Worm (Caenorhabditis elegans) whole organism, L1 larva: Measurements from ENCODE around the gene F35E8.2.
"Not testable (repeated sequence)": the region's sequence is repeated elsewhere in the genome, so short reads cannot be mapped to it uniquely, and the experiment has no call there.

Source experiments
- C04F5.9 ChIP-seq: sonication (generic microtip); optimal IDR thresholded peaks from 2 replicates; lab custom pipeline; 2016; ENCODE audit warnings: missing genetic modification characterization, missing compliant biosample characterization
- aha-1 ChIP-seq: fragments of 150-350 bp; optimal IDR thresholded peaks from 2 replicates; lab custom pipeline; 2014; ENCODE audit warnings: missing biosample characterization, missing genetic modification characterization
- ama-1 ChIP-seq: fragments of 150-350 bp; optimal IDR thresholded peaks from 2 replicates; lab custom pipeline; 2014
- blmp-1 ChIP-seq: fragments of 150-350 bp; optimal IDR thresholded peaks from 2 replicates; lab custom pipeline; 2014; ENCODE audit warnings: missing biosample characterization, missing genetic modification characterization
- ceh-63 ChIP-seq: fragments of 200-800 bp; sonication (Bioruptor generic); optimal IDR thresholded peaks from 2 replicates; lab custom pipeline; 2018; ENCODE audit warnings: mild to moderate bottlenecking, missing genetic modification characterization, missing compliant biosample characterization
- ceh-8 ChIP-seq: fragments of 200-800 bp; sonication (Bioruptor generic); optimal IDR thresholded peaks from 2 replicates; lab custom pipeline; 2018; ENCODE audit warnings: mild to moderate bottlenecking, missing genetic modification characterization, moderate library complexity, missing compliant biosample characterization
- ceh-82 ChIP-seq, 3 experiments: fragments of 150-350 bp in 1 of 3; sonication (generic microtip) in 2 of 3; optimal IDR thresholded peaks; 2 replicates each; lab custom pipeline; 2014 to 2017; ENCODE audit warnings: missing biosample characterization in 3 of 3, missing genetic modification characterization in 3 of 3
- ceh-88 ChIP-seq: fragments of 200-800 bp; sonication (Bioruptor generic); IDR thresholded peaks from 2 replicates; pipeline ENCODE4 v1.3.6; 2022; ENCODE audit warnings: missing genetic modification characterization, missing compliant biosample characterization
- dpl-1 ChIP-seq, 3 experiments: fragments of 150-350 bp in 2 of 3; sonication (generic microtip) in 1 of 3; optimal IDR thresholded peaks; 2 replicates each; lab custom pipeline; 2014 to 2017; ENCODE audit warnings: missing biosample characterization in 3 of 3, missing genetic modification characterization in 3 of 3, missing genetic modification reagents in 3 of 3
- dsc-1 ChIP-seq: sonication (generic microtip); optimal IDR thresholded peaks from 2 replicates; lab custom pipeline; 2016; ENCODE audit warnings: mild to moderate bottlenecking, missing genetic modification characterization, missing compliant biosample characterization
- egl-13 ChIP-seq: sonication (generic microtip); optimal IDR thresholded peaks from 2 replicates; lab custom pipeline; 2016; ENCODE audit warnings: missing genotype, missing genetic modification reagents, missing genetic modification characterization, missing compliant biosample characterization
- egl-27 ChIP-seq, 2 experiments: fragments of 150-350 bp in 1 of 2; sonication (generic microtip); optimal IDR thresholded peaks; 3 replicates each; lab custom pipeline; 2017 to 2018; ENCODE audit warnings: missing biosample characterization in 2 of 2, missing genetic modification characterization in 2 of 2, missing genetic modification reagents in 2 of 2
- ets-5 ChIP-seq: fragments of 200-800 bp; sonication (Bioruptor generic); IDR thresholded peaks from 2 replicates; pipeline ENCODE4 v1.3.6; 2022; ENCODE audit warnings: missing genetic modification characterization, missing compliant biosample characterization
- fkh-4 ChIP-seq: sonication (generic microtip); optimal IDR thresholded peaks from 2 replicates; lab custom pipeline; 2016; ENCODE audit warnings: missing compliant biosample characterization, missing genetic modification characterization, borderline replicate concordance
- fos-1 ChIP-seq: fragments of 150-350 bp; optimal IDR thresholded peaks from 2 replicates; lab custom pipeline; 2014; ENCODE audit warnings: missing biosample characterization, missing genetic modification characterization
- hlh-17 ChIP-seq: fragments of 200-800 bp; sonication (Bioruptor generic); optimal IDR thresholded peaks from 2 replicates; lab custom pipeline; 2018; ENCODE audit warnings: missing genetic modification characterization, mild to moderate bottlenecking, missing compliant biosample characterization, moderate library complexity, borderline replicate concordance
- hpl-2 ChIP-seq: fragments of 150-350 bp; optimal IDR thresholded peaks from 2 replicates; lab custom pipeline; 2014; ENCODE audit warnings: missing biosample characterization, missing genetic modification reagents, missing genetic modification characterization
- jun-1 ChIP-seq: fragments of 150-350 bp; optimal IDR thresholded peaks from 2 replicates; lab custom pipeline; 2014; ENCODE audit warnings: missing biosample characterization, missing genetic modification reagents, missing genetic modification characterization
- lir-3 ChIP-seq: sonication (generic microtip); optimal IDR thresholded peaks from 2 replicates; lab custom pipeline; 2016; ENCODE audit warnings: mild to moderate bottlenecking, missing genetic modification characterization, moderate library complexity, missing compliant biosample characterization; ENCODE audit not compliant: poor library complexity
- mab-9 ChIP-seq: fragments of 200-800 bp; sonication (Bioruptor generic); IDR thresholded peaks from 2 replicates; pipeline ENCODE4 v1.3.6; 2022; ENCODE audit warnings: missing genetic modification reagents, missing genetic modification characterization, missing compliant biosample characterization
- nhr-76 ChIP-seq: sonication (generic microtip); optimal IDR thresholded peaks from 2 replicates; lab custom pipeline; 2017; ENCODE audit warnings: missing biosample characterization, missing genetic modification characterization
- nhr-84 ChIP-seq: sonication (generic microtip); optimal IDR thresholded peaks from 2 replicates; lab custom pipeline; 2017; ENCODE audit warnings: missing biosample characterization, missing genetic modification characterization
- nhr-85 ChIP-seq: sonication (generic microtip); peaks from one replicate; lab custom pipeline; 2016; ENCODE audit warnings: missing genetic modification characterization, inconsistent platforms, missing compliant biosample characterization
- nhr-90 ChIP-seq: sonication (generic microtip); optimal IDR thresholded peaks from 2 replicates; lab custom pipeline; 2016; ENCODE audit warnings: mild to moderate bottlenecking, missing genetic modification characterization, missing compliant biosample characterization; ENCODE audit not compliant: poor library complexity
- pag-3 ChIP-seq: sonication (generic microtip); optimal IDR thresholded peaks from 2 replicates; lab custom pipeline; 2017; ENCODE audit warnings: missing genetic modification characterization, mild to moderate bottlenecking, missing compliant biosample characterization, antibody characterized with exemption, borderline replicate concordance; ENCODE audit not compliant: insufficient read depth
- rnt-1 ChIP-seq: sonication (generic microtip); optimal IDR thresholded peaks from 2 replicates; lab custom pipeline; 2016; ENCODE audit warnings: mild to moderate bottlenecking, missing genetic modification characterization, moderate library complexity, missing compliant biosample characterization
- snpc-4 ChIP-seq: fragments of 150-350 bp; optimal IDR thresholded peaks from 2 replicates; lab custom pipeline; 2014; ENCODE audit warnings: missing biosample characterization, missing genetic modification characterization
- sox-4 ChIP-seq: sonication (generic microtip); optimal IDR thresholded peaks from 2 replicates; lab custom pipeline; 2016; ENCODE audit warnings: missing genetic modification characterization, missing compliant biosample characterization
- swsn-7 ChIP-seq: sonication (generic microtip); optimal IDR thresholded peaks from 2 replicates; lab custom pipeline; 2016; ENCODE audit warnings: missing genetic modification characterization, missing compliant biosample characterization
- unc-130 ChIP-seq: fragments of 150-350 bp; optimal IDR thresholded peaks from 2 replicates; lab custom pipeline; 2017; ENCODE audit warnings: missing biosample characterization, missing genetic modification characterization, inconsistent platforms
- unc-30 ChIP-seq: sonication (generic microtip); optimal IDR thresholded peaks from 2 replicates; lab custom pipeline; 2017; ENCODE audit warnings: missing biosample characterization, missing genetic modification characterization
- unc-62 ChIP-seq: fragments of 150-350 bp; optimal IDR thresholded peaks from 2 replicates; lab custom pipeline; 2014; ENCODE audit warnings: missing biosample characterization, missing genetic modification reagents, missing genetic modification characterization
- unc-86 ChIP-seq: sonication (generic microtip); optimal IDR thresholded peaks from 2 replicates; lab custom pipeline; 2016; ENCODE audit warnings: missing genetic modification characterization, missing compliant biosample characterization
- unc-98 ChIP-seq: fragments of 200-800 bp; sonication (Bioruptor generic); IDR thresholded peaks from 2 replicates; pipeline ENCODE4 v1.3.6; 2022; ENCODE audit warnings: missing genetic modification characterization, missing compliant biosample characterization
- xbp-1 ChIP-seq: sonication (generic microtip); optimal IDR thresholded peaks from 2 replicates; lab custom pipeline; 2016; ENCODE audit warnings: missing genetic modification characterization, missing compliant biosample characterization
- zag-1 ChIP-seq: fragments of 150-350 bp; optimal IDR thresholded peaks from 2 replicates; lab custom pipeline; 2014; ENCODE audit warnings: missing biosample characterization, missing genetic modification characterization

F35E8.2 gene

ce11 chrV:15929882-15930281 lies 24.4 kb downstream of the F35E8.2 start, which contains the start of gene srbc-77:
TSS of gene srbc-77 (plus strand) at chrV:15930182.
- not testable (repeated sequence) for TF ChIP-seq mab-9 (GFP tag; lab: Robert Waterston, UW); ceh-88 (GFP tag; lab: Robert Waterston, UW); blmp-1

ce11 chrV:15932390-15932789 lies 26.9 kb downstream of the F35E8.2 start, which contains the start of gene srw-26:
TSS of gene srw-26 (minus strand) at chrV:15932490.
- no peak for TF ChIP-seq unc-62
- no peak for TF ChIP-seq ceh-63 (GFP tag; lab: Kevin White, UChicago)
- no peak for TF ChIP-seq unc-130 (tag; lab: Kevin White, UChicago)
- no peak for TF ChIP-seq zag-1 (tag; lab: Kevin White, UChicago)
- TF ChIP-seq nhr-84 (tag; lab: Kevin White, UChicago) = no peak
- no peak for TF ChIP-seq ets-5 (GFP tag; lab: Robert Waterston, UW)
- no peak for TF ChIP-seq aha-1 (tag; lab: Kevin White, UChicago)
- TF ChIP-seq egl-27 (tag; optimal IDR thresholded peaks at IDR 0.05; lab: Kevin White, UChicago) = no peak
- TF ChIP-seq hpl-2 (GFP tag; lab: Kevin White, UChicago) = no peak
- TF ChIP-seq unc-86 (tag; lab: Kevin White, UChicago) = no peak
- TF ChIP-seq ama-1 (lab: Kevin White, UChicago) = no peak
- no peak for TF ChIP-seq xbp-1
- TF ChIP-seq pag-3 (tag; lab: Kevin White, UChicago) = no peak
- TF ChIP-seq unc-30 (tag; lab: Kevin White, UChicago) = no peak
- TF ChIP-seq nhr-85 (tag; lab: Kevin White, UChicago) = no peak
- no peak for TF ChIP-seq nhr-90 (tag; lab: Kevin White, UChicago)
- no peak for TF ChIP-seq ceh-82 (tag; optimal IDR thresholded peaks at IDR 0.05; lab: Kevin White, UChicago)
- no peak for TF ChIP-seq jun-1 (tag; lab: Kevin White, UChicago)
- no peak for TF ChIP-seq rnt-1 (tag; lab: Kevin White, UChicago)

DNA sequence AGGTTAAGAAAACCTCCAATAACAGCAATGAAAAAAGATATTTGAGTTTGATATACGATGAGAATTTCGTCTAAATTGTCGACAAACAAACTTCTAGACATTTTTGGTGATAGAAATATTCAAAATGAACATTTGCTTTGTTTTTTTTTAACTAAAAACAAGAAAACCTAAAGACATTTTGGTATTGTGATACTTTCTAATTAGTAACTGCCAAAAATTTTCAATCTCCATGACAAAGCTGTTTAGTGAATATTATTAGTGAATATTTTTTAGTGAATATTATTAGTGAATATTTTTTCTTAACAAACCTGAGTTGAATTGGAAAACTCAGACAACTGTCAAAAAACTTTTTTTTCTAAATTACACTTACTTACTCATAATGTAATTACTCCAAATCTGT lies 34.8 kb downstream of the F35E8.2 start, which contains the start of gene srw-55:
TSS of gene srw-55 (minus strand) at position 101 of the 400 bp plus-strand sequence.
- TF ChIP-seq C04F5.9 (tag; lab: Kevin White, UChicago) = no peak
- TF ChIP-seq xbp-1 = no peak
- TF ChIP-seq unc-86 (tag; lab: Kevin White, UChicago) = no peak
- TF ChIP-seq egl-13 = no peak
- no peak for TF ChIP-seq swsn-7 (tag; lab: Kevin White, UChicago)
- no peak for TF ChIP-seq fos-1 (tag; lab: Kevin White, UChicago)
- no peak for TF ChIP-seq rnt-1 (tag; lab: Kevin White, UChicago)
- no peak for TF ChIP-seq unc-62
- TF ChIP-seq ama-1 (lab: Kevin White, UChicago) = no peak
- no peak for TF ChIP-seq ets-5 (GFP tag; lab: Robert Waterston, UW)

DNA sequence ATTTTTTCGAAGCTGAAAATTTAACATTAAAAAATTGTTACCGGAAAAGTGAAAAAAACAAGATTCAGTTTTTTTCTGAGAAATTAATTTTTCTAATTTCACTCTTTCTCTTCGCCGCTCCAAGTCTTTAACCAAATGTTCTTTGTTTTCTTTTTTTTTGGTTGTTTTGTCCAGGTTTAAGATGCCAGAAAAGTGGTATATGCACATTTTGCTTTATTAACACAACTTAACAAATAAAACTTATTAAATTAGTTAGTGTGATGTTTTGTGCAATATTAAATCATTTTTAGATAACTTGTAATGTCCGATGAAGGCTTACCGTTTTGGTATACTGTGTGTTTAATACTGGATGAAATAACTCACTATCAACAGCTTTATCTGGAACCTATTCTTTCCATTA lies 37.7 kb downstream of the F35E8.2 start, which contains the start of gene srw-53:
TSS of gene srw-53 (plus strand) at position 301 of the 400 bp plus-strand sequence.
- TF ChIP-seq unc-98 (GFP tag; lab: Robert Waterston, UW) (no peak), ceh-8 (GFP tag; lab: Kevin White, UChicago) (no peak), hlh-17 (no peak), unc-86 (tag; lab: Kevin White, UChicago) (no peak), dsc-1 (tag; lab: Kevin White, UChicago) (no peak), blmp-1 (no peak), sox-4 (no peak), nhr-76 (tag; lab: Kevin White, UChicago) (no peak), swsn-7 (tag; lab: Kevin White, UChicago) (no peak), fkh-4 (tag; lab: Kevin White, UChicago) (no peak), lir-3 (no peak), ceh-88 (GFP tag; lab: Robert Waterston, UW) (no peak), dpl-1 (GFP tag; optimal IDR thresholded peaks at IDR 0.05; lab: Kevin White, UChicago) (no peak), snpc-4 (tag; lab: Kevin White, UChicago) (no peak)
